Worm (Caenorhabditis elegans): ENCODE measurements around the gene gpcp-2.

Gene gpcp-2

DNA sequence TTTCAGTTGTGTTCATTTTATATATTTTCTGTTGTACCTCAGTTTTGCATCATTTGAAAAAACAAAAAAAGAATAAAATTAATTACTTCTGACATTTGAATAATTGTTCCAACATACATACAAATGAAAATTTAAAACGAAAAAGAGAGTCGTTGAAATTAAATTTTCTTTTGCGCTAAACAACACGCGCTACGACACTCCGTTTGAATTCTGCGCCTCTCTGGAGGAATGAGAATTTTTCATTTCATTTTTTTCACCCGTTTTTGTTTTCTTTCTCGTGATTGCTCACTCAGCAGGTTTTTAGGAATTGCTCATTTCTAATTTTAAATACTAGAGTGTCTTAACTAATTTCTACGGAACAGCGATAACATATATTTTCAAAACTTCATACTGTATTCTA is 31.5 kb downstream of the gpcp-2 start:
- TF ChIP-seq hmg-1.2 (GFP tag; IDR thresholded peaks at IDR 0.05): peak; percentile 18; the same call in 1 of the 2 replicates
- TF ChIP-seq attf-5 (GFP tag; optimal IDR thresholded peaks at IDR 0.05): peak; percentile 54
- TF ChIP-seq cebp-1 (GFP tag; IDR thresholded peaks at IDR 0.05): no peak
- peak; percentile 16 for TF ChIP-seq cebp-1 (tag; optimal IDR thresholded peaks at IDR 0.05)
- peak; percentile 95 for TF ChIP-seq attf-3 (GFP tag; conservative IDR thresholded peaks at IDR 0.05)
- TF ChIP-seq K12H6.12 (tag; optimal IDR thresholded peaks at IDR 0.05): no peak
- TF ChIP-seq Y67H2A.10 (GFP tag; conservative IDR thresholded peaks at IDR 0.05): no peak

DNA sequence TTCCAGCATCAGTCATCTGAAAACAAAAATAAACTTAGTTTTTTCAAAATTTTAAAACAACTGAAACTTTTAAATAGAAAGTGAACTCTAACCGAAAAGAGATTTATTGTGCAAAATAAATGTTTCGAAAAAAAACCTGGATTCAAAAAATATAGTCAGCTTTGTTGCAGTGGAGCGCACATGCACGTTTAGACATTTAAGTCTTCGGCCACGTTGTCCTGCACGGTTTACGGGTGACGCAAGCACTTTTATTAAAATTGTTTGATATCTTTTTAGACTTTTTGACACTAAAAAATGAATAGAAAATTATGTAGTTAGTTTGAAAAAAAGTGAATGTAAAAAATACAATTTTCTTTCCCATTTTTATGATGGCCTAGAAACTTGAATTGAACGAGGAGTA is 33.8 kb downstream of the gpcp-2 start, which contains the start of the genes ubh-4 and algn-6:
Gene ubh-4 (minus strand): TSS at position 182 of the 400 bp plus-strand sequence.
Gene algn-6 (plus strand): TSS at position 387 of the 400 bp plus-strand sequence.
- TF ChIP-seq lir-1 (GFP tag; conservative IDR thresholded peaks at IDR 0.05) (no peak), snpc-4 (GFP tag; optimal IDR thresholded peaks at IDR 0.05) (no peak), snpc-4 (tag; optimal IDR thresholded peaks at IDR 0.05) (peak; percentile 24 to 40 (median 29)), ceh-27 (GFP tag; optimal IDR thresholded peaks at IDR 0.05) (peak; percentile 64), F33H1.4 (GFP tag; IDR thresholded peaks at IDR 0.05) (peak; percentile 24; the same call in 1 of the 2 replicates), mxl-1 (tag; optimal IDR thresholded peaks at IDR 0.05) (no peak), cebp-1 (GFP tag; IDR thresholded peaks at IDR 0.05) (no peak), cebp-1 (tag; optimal IDR thresholded peaks at IDR 0.05) (peak; percentile 32), snpc-1.3 (tag; optimal IDR thresholded peaks at IDR 0.05; ENCODE audit: insufficient read depth) (peak; percentile 3), lin-40 (tag; optimal IDR thresholded peaks at IDR 0.05) (peak; percentile 16), tlf-1 (GFP tag; optimal IDR thresholded peaks at IDR 0.05) (no peak), zfh-2 (GFP tag; conservative IDR thresholded peaks at IDR 0.05) (no peak), ztf-6 (GFP tag; IDR thresholded peaks at IDR 0.05) (no peak), egl-44 (GFP tag; IDR thresholded peaks at IDR 0.05) (0 out of 2 replicates have a peak, but pooled peaks have one; percentile 13), attf-6 (GFP tag; IDR thresholded peaks at IDR 0.05) (no peak), hrde-1 (tag; optimal IDR thresholded peaks at IDR 0.05; ENCODE audit: borderline replicate concordance) (no peak), Y67H2A.10 (GFP tag; conservative IDR thresholded peaks at IDR 0.05) (0 out of 2 replicates have a peak, but pooled peaks have one; percentile 22), ztf-28 (GFP tag; IDR thresholded peaks at IDR 0.05) (0 out of 2 replicates have a peak, but pooled peaks have one; percentile 60), let-607 (tag; optimal IDR thresholded peaks at IDR 0.05) (no peak), chd-7 (tag; optimal IDR thresholded peaks at IDR 0.05) (no peak), F52B5.7 (tag; optimal IDR thresholded peaks at IDR 0.05) (no peak), T07F8.4 (tag; optimal IDR thresholded peaks at IDR 0.05) (no peak), lin-54 (GFP tag; optimal IDR thresholded peaks at IDR 0.05) (peak; percentile 72), Y56A3A.18 (GFP tag; IDR thresholded peaks at IDR 0.05) (no peak), dpl-1 (GFP tag; optimal IDR thresholded peaks at IDR 0.05) (peak; percentile 21), madf-10 (tag; optimal IDR thresholded peaks at IDR 0.05) (peak; percentile 32), pha-4 (tag; optimal IDR thresholded peaks at IDR 0.05) (no peak), lag-1 (GFP tag; IDR thresholded peaks at IDR 0.05) (no peak), F39B2.1 (GFP tag; IDR thresholded peaks at IDR 0.05) (no peak), somi-1 (GFP tag; optimal IDR thresholded peaks at IDR 0.05) (no peak), C17E4.6 (GFP tag; IDR thresholded peaks at IDR 0.05) (no peak), F49E8.2 (tag; optimal IDR thresholded peaks at IDR 0.05; ENCODE audit: insufficient read depth) (no peak), pbrm-1 (GFP tag; IDR thresholded peaks at IDR 0.05) (peak; percentile 60; the same call in 1 of the 2 replicates), ztf-22 (GFP tag; optimal IDR thresholded peaks at IDR 0.05) (no peak), Y53F4B.3 (GFP tag; IDR thresholded peaks at IDR 0.05) (no peak), die-1 (tag; optimal IDR thresholded peaks at IDR 0.05) (no peak), F23B12.7 (tag; optimal IDR thresholded peaks at IDR 0.05; ENCODE audit: insufficient read depth) (peak; percentile 63), ztf-3 (GFP tag; optimal IDR thresholded peaks at IDR 0.05) (no peak), atf-7 (tag; optimal IDR thresholded peaks at IDR 0.05) (no peak), tbp1 (GFP tag; optimal IDR thresholded peaks at IDR 0.05) (peak; percentile 44), mcd-1 (GFP tag; IDR thresholded peaks at IDR 0.05) (peak; percentile 89), akir-1 (GFP tag; optimal IDR thresholded peaks at IDR 0.05) (no peak)
